Worm (Caenorhabditis elegans) whole organism, midembryonic: ENCODE measurements around the gene F54F7.6.

Source experiments
- T22C8.4 ChIP-seq: fragments of 200-800 bp; sonication (Bioruptor generic); IDR thresholded peaks from 2 replicates; pipeline ENCODE4 v1.3.6; 2022; ENCODE audit warnings: missing genetic modification characterization, missing compliant biosample characterization
- cog-1 ChIP-seq: sonication (generic microtip); optimal IDR thresholded peaks from 2 replicates; lab custom pipeline; 2016; ENCODE audit warnings: missing genetic modification characterization, missing compliant biosample characterization
- flt-1 ChIP-seq: fragments of 200-800 bp; sonication (Bioruptor generic); IDR thresholded peaks from 2 replicates; pipeline ENCODE4 v1.3.6; 2022; ENCODE audit warnings: missing genetic modification characterization, missing compliant biosample characterization
- klf-2 ChIP-seq: fragments of 200-800 bp; sonication (Bioruptor generic); conservative IDR thresholded peaks from 2 replicates; pipeline ENCODE4 v1.3.6; 2022; ENCODE audit warnings: missing genetic modification reagents, missing genetic modification characterization, missing compliant biosample characterization
- med-1 ChIP-seq: sonication (generic microtip); optimal IDR thresholded peaks from 2 replicates; lab custom pipeline; 2017; ENCODE audit warnings: missing genetic modification characterization, mild to moderate bottlenecking, missing compliant biosample characterization, antibody characterized with exemption, missing genetic modification reagents; ENCODE audit not compliant: insufficient read depth
- ref-1 ChIP-seq: fragments of 200-800 bp; sonication (Bioruptor generic); conservative IDR thresholded peaks from 2 replicates; pipeline ENCODE4 v1.3.6; 2022; ENCODE audit warnings: missing genetic modification reagents, missing genetic modification characterization, missing compliant biosample characterization
- tab-1 ChIP-seq: fragments of 200-800 bp; sonication (Bioruptor generic); IDR thresholded peaks from 2 replicates; pipeline ENCODE4 v1.3.6; 2022; ENCODE audit warnings: missing genetic modification characterization, missing compliant biosample characterization
- ztf-23 ChIP-seq: fragments of 200-800 bp; sonication (Bioruptor generic); IDR thresholded peaks from 2 replicates; pipeline ENCODE4 v1.3.6; 2022; ENCODE audit warnings: missing genetic modification reagents, missing genetic modification characterization, missing compliant biosample characterization
- ztf-29 ChIP-seq: fragments of 200-800 bp; sonication (Bioruptor generic); IDR thresholded peaks from 2 replicates; pipeline ENCODE4 v1.3.6; 2022; ENCODE audit warnings: missing genetic modification reagents, missing genetic modification characterization, missing compliant biosample characterization

The F54F7.6 gene

DNA sequence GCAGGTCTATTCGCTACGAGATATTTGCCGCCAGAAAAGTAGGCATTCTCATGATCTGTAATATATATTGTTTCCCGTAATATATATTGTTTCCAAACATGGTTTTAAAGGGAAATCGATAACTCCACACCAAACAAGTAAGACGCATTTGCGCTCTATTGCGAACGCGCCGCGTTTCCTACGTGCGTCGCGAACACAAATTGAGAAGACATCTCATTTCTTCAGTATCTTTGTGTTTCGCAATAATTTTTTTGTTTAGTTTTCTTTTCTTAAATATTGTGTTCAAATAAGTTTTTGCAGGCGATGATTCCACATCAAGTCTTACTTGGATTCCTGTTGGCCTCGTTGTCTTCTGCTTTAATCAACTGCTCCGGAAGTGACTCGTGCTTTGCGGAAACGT lies at the start of gene F54F7.6:
Gene F54F7.6 (plus strand): TSS at position 301 of the 400 bp plus-strand sequence.
- TF ChIP-seq ref-1 (GFP tag; lab: Robert Waterston, UW) (no peak), klf-2 (GFP tag; lab: Robert Waterston, UW) (no peak), tab-1 (no peak), med-1 (GFP tag; lab: Kevin White, UChicago) (no peak), flt-1 (GFP tag; lab: Robert Waterston, UW) (no peak), T22C8.4 (GFP tag; lab: Robert Waterston, UW) (no peak), ztf-23 (no peak), ztf-29 (GFP tag; lab: Robert Waterston, UW) (no peak), cog-1 (no peak)

DNA sequence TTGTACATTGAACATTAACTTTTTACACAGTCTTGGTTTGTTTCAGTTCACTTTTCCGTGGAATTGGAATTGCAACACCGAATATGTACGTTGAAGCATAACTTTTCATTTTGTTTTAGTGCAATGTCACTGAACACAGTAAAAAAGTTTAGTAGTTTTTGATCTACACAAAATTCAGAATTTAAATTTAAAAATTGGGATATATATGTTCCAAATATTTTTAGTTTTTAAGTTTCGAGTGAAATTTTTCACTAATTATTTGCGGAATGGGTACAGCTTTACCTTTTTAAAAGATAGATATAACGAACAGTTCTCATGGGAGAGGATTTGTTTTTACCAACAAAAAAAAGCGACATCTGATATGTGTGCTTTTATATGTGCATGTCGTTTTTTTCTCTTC lies 48.4 kb upstream of the F54F7.6 start:
- TF ChIP-seq klf-2 (GFP tag; lab: Robert Waterston, UW) (no peak), cog-1 (no peak), ref-1 (GFP tag; lab: Robert Waterston, UW) (no peak), med-1 (GFP tag; lab: Kevin White, UChicago) (no peak), ztf-23 (no peak), ztf-29 (GFP tag; lab: Robert Waterston, UW) (no peak), tab-1 (no peak), flt-1 (GFP tag; lab: Robert Waterston, UW) (no peak), T22C8.4 (GFP tag; lab: Robert Waterston, UW) (no peak)

ce11 chrX:11818711-11819110 lies 46.5 kb upstream of the F54F7.6 start:
- no peak for TF ChIP-seq tab-1
- no peak for TF ChIP-seq ztf-23

ce11 chrX:11821159-11821720 lies 43.9 kb upstream of the F54F7.6 start:
- TF ChIP-seq ztf-23 (no peak), flt-1 (GFP tag; lab: Robert Waterston, UW) (no peak), tab-1 (no peak), cog-1 (no peak), klf-2 (GFP tag; lab: Robert Waterston, UW) (no peak), ztf-29 (GFP tag; lab: Robert Waterston, UW) (no peak), med-1 (GFP tag; lab: Kevin White, UChicago) (no peak), T22C8.4 (GFP tag; lab: Robert Waterston, UW) (no peak), ref-1 (GFP tag; lab: Robert Waterston, UW) (no peak)

DNA sequence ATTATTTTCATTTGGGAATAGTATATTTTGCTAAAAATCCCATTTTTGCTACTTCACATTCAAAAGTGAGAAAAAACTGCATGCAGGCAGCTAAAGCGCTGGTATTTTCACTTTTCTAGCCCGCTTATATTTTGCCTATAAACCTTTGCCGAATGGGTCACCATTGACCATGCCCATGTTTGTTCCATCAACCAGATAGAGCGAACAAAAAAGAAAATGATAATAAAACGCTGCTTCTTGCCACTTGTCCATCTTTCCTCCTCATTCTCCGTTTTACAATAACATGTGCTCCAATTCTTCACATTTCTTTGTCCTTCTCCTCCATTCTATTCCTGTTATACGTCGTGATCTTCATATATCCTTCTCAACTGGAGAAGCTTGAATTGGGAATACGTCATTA lies 41.5 kb upstream of the F54F7.6 start, which contains the start of gene tag-241:
Gene tag-241 (plus strand): TSS at position 301 of the 400 bp plus-strand sequence.
- TF ChIP-seq tab-1, result no peak
- TF ChIP-seq ref-1 (GFP tag; lab: Robert Waterston, UW), result no peak
- TF ChIP-seq cog-1, result no peak
- TF ChIP-seq ztf-23, result no peak
- TF ChIP-seq med-1 (GFP tag; lab: Kevin White, UChicago), result no peak
- no peak for TF ChIP-seq flt-1 (GFP tag; lab: Robert Waterston, UW)
- TF ChIP-seq klf-2 (GFP tag; lab: Robert Waterston, UW), result no peak
- TF ChIP-seq T22C8.4 (GFP tag; lab: Robert Waterston, UW), result no peak
- TF ChIP-seq ztf-29 (GFP tag; lab: Robert Waterston, UW), result no peak

DNA sequence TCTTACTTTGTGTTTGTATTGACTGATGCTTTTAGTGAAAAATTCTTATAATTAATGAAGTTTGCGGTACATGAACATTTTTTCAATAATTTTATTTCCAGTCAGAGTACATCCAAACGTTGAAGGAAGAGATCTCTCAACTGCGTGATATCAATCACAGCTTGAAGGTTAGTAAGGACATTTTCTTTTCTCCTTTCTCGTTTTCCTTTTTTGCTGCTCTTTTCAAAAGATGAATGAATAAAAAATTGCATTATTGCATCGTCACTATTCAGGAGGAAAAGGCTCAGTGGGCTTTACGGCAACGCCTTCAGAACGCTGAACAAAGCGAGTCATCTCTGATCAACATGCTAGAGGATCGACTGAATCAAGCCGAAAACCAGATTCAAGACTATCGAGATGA lies 38.3 kb upstream of the F54F7.6 start:
- no peak for TF ChIP-seq klf-2 (GFP tag; lab: Robert Waterston, UW)
- TF ChIP-seq ztf-29 (GFP tag; lab: Robert Waterston, UW), result no peak
- no peak for TF ChIP-seq T22C8.4 (GFP tag; lab: Robert Waterston, UW)
- TF ChIP-seq cog-1, result no peak
- no peak for TF ChIP-seq flt-1 (GFP tag; lab: Robert Waterston, UW)
- TF ChIP-seq tab-1, result no peak
- TF ChIP-seq med-1 (GFP tag; lab: Kevin White, UChicago), result no peak
- TF ChIP-seq ztf-23, result no peak
- TF ChIP-seq ref-1 (GFP tag; lab: Robert Waterston, UW), result no peak

- TF ChIP-seq med-1 (GFP tag; lab: Kevin White, UChicago), result no peak
- no peak for TF ChIP-seq ztf-29 (GFP tag; lab: Robert Waterston, UW)
- TF ChIP-seq cog-1, result no peak
- TF ChIP-seq ztf-23, result no peak
- no peak for TF ChIP-seq klf-2 (GFP tag; lab: Robert Waterston, UW)
- TF ChIP-seq flt-1 (GFP tag; lab: Robert Waterston, UW), result no peak
- no peak for TF ChIP-seq T22C8.4 (GFP tag; lab: Robert Waterston, UW)
- TF ChIP-seq ref-1 (GFP tag; lab: Robert Waterston, UW), result no peak
- TF ChIP-seq tab-1, result no peak
These were observed 37.7 kb upstream of the F54F7.6 start for ce11 chrX:11827528-11827927.

- no peak for TF ChIP-seq cog-1
- TF ChIP-seq klf-2 (GFP tag; lab: Robert Waterston, UW), result no peak
- no peak for TF ChIP-seq T22C8.4 (GFP tag; lab: Robert Waterston, UW)
- no peak for TF ChIP-seq tab-1
- TF ChIP-seq flt-1 (GFP tag; lab: Robert Waterston, UW), result no peak
- no peak for TF ChIP-seq med-1 (GFP tag; lab: Kevin White, UChicago)
- TF ChIP-seq ztf-23, result no peak
- TF ChIP-seq ztf-29 (GFP tag; lab: Robert Waterston, UW), result no peak
- no peak for TF ChIP-seq ref-1 (GFP tag; lab: Robert Waterston, UW)
These were observed 36.5 kb upstream of the F54F7.6 start for ce11 chrX:11828661-11829060.

DNA sequence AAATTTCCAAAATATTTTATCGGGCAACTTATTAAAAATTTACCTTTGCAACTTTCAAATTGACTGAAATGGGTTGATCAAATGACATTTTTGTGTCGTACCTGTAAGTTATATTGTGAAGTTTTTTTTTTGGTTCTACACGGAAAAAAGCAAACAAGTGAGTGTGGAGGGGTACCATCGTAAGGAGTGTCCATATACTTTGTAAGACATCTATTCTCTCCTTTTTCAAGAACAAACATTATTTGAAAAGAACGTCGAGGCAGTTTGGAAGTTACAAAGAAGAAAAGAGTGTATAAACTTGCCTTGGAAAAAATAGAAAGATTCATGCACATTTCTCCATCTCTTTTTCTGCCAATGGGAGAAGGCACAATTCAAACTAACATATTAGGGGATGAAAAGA lies 27.8 kb upstream of the F54F7.6 start, which contains the start of gene taf-7.1:
Gene taf-7.1 (minus strand): TSS at position 101 of the 400 bp plus-strand sequence.
- TF ChIP-seq T22C8.4 (GFP tag; lab: Robert Waterston, UW) (no peak), tab-1 (no peak), cog-1 (no peak), ztf-23 (no peak), flt-1 (GFP tag; lab: Robert Waterston, UW) (no peak), ztf-29 (GFP tag; lab: Robert Waterston, UW) (no peak), ref-1 (GFP tag; lab: Robert Waterston, UW) (no peak), med-1 (GFP tag; lab: Kevin White, UChicago) (no peak), klf-2 (GFP tag; lab: Robert Waterston, UW) (no peak)
